Fruit fly (Drosophila melanogaster) whole organism, prepupa: ENCODE data around the gene JIL-1.

Experiments used
- Blimp-1 ChIP-seq: fragments of 200-800 bp; sonication (Bioruptor generic); optimal IDR thresholded peaks from 3 replicates; lab custom pipeline; 2017; ENCODE audit warnings: missing biosample characterization, missing genetic modification characterization, mild to moderate bottlenecking, moderate library complexity, missing genetic modification reagents
- CG10631 ChIP-seq: fragments of 200-800 bp; sonication (Bioruptor generic); optimal IDR thresholded peaks from 2 replicates; lab custom pipeline; 2016; ENCODE audit warnings: missing biosample characterization, missing genetic modification characterization
- CG11294 ChIP-seq: fragments of 200-800 bp; sonication (Bioruptor generic); IDR thresholded peaks from 2 replicates; pipeline ENCODE4 v1.3.6; 2022; ENCODE audit warnings: missing biosample characterization, missing genetic modification characterization
- CG11762 ChIP-seq: fragments of 200-800 bp; sonication (Bioruptor generic); optimal IDR thresholded peaks from 3 replicates; lab custom pipeline; 2016; ENCODE audit warnings: missing biosample characterization, missing genetic modification characterization; ENCODE audit not compliant: insufficient read depth
- CG11902 ChIP-seq: fragments of 200-800 bp; sonication (Bioruptor generic); optimal IDR thresholded peaks from 3 replicates; lab custom pipeline; 2016; ENCODE audit warnings: missing biosample characterization, missing genetic modification characterization
- CG15336 ChIP-seq: fragments of 200-800 bp; sonication (Bioruptor generic); IDR thresholded peaks from 2 replicates; pipeline ENCODE4 v1.3.6; 2022; ENCODE audit warnings: missing biosample characterization, missing genetic modification characterization
- CG1621 ChIP-seq: fragments of 200-800 bp; sonication (Bioruptor generic); optimal IDR thresholded peaks from 3 replicates; lab custom pipeline; 2018; ENCODE audit warnings: missing biosample characterization, mild to moderate bottlenecking, missing genetic modification characterization
- CG16779 ChIP-seq: fragments of 200-800 bp; sonication (Bioruptor generic); optimal IDR thresholded peaks from 3 replicates; lab custom pipeline; 2017; ENCODE audit warnings: missing biosample characterization, mild to moderate bottlenecking, missing genetic modification characterization
- CG3032 ChIP-seq: fragments of 200-800 bp; optimal IDR thresholded peaks from 2 replicates; lab custom pipeline; 2019; ENCODE audit warnings: missing biosample characterization, mild to moderate bottlenecking, missing genetic modification characterization, moderate library complexity
- CG31627 ChIP-seq: fragments of 200-800 bp; sonication (Bioruptor generic); optimal IDR thresholded peaks from 3 replicates; lab custom pipeline; 2016; ENCODE audit warnings: missing biosample characterization, missing genetic modification characterization
- CG34406 ChIP-seq: fragments of 200-800 bp; sonication (Bioruptor generic); optimal IDR thresholded peaks from 3 replicates; lab custom pipeline; 2016; ENCODE audit warnings: missing biosample characterization, missing genetic modification characterization
- CG6163 ChIP-seq: fragments of 200-800 bp; sonication (Bioruptor generic); IDR thresholded peaks from 3 replicates; pipeline ENCODE4 v1.3.6; 2022; ENCODE audit warnings: missing biosample characterization, missing genetic modification characterization
- CG6276 ChIP-seq: fragments of 200-800 bp; sonication (Bioruptor generic); optimal IDR thresholded peaks from 2 replicates; lab custom pipeline; 2017; ENCODE audit warnings: missing biosample characterization, mild to moderate bottlenecking, missing genetic modification characterization
- CG6808 ChIP-seq: fragments of 200-800 bp; sonication (Bioruptor generic); optimal IDR thresholded peaks from 3 replicates; lab custom pipeline; 2017; ENCODE audit warnings: missing biosample characterization, missing genetic modification characterization, mild to moderate bottlenecking, moderate library complexity, missing genetic modification reagents
- CG7368 ChIP-seq: fragments of 200-800 bp; sonication (Bioruptor generic); optimal IDR thresholded peaks from 3 replicates; lab custom pipeline; 2016; ENCODE audit warnings: missing biosample characterization, missing genetic modification characterization
- CG8119 ChIP-seq: fragments of 200-800 bp; sonication (Bioruptor generic); IDR thresholded peaks from 3 replicates; pipeline ENCODE4 v1.3.6; 2022; ENCODE audit warnings: missing biosample characterization, missing genetic modification characterization
- CG9139 ChIP-seq: fragments of 200-800 bp; sonication (Bioruptor generic); optimal IDR thresholded peaks from 3 replicates; lab custom pipeline; 2017; ENCODE audit warnings: missing biosample characterization, mild to moderate bottlenecking, missing genetic modification characterization
- Eip93F ChIP-seq: fragments of 200-800 bp; sonication (Bioruptor generic); optimal IDR thresholded peaks from 2 replicates; lab custom pipeline; 2016; ENCODE audit warnings: missing biosample characterization, mild to moderate bottlenecking, missing genetic modification characterization
- Ets21C ChIP-seq: fragments of 200-800 bp; sonication (Bioruptor generic); optimal IDR thresholded peaks from 3 replicates; lab custom pipeline; 2016; ENCODE audit warnings: missing biosample characterization, missing genetic modification characterization
- Ets96B ChIP-seq: fragments of 200-800 bp; optimal IDR thresholded peaks from 2 replicates; lab custom pipeline; 2019; ENCODE audit warnings: missing biosample characterization, mild to moderate bottlenecking, missing genetic modification characterization, moderate library complexity
- Gug ChIP-seq: fragments of 200-800 bp; sonication (Bioruptor generic); IDR thresholded peaks from 2 replicates; pipeline ENCODE4 v1.3.6; 2022; ENCODE audit warnings: missing biosample characterization, missing genetic modification characterization
- Hr38 ChIP-seq: sonication (Bioruptor generic); optimal IDR thresholded peaks from 2 replicates; lab custom pipeline; 2016; ENCODE audit warnings: missing biosample characterization, missing genetic modification characterization
- Hr39 ChIP-seq: fragments of 200-800 bp; sonication (Bioruptor generic); optimal IDR thresholded peaks from 2 replicates; lab custom pipeline; 2016; ENCODE audit warnings: missing biosample characterization, missing genetic modification characterization
- Hr4 ChIP-seq: fragments of 200-800 bp; sonication (Bioruptor generic); optimal IDR thresholded peaks from 3 replicates; lab custom pipeline; 2016; ENCODE audit warnings: missing biosample characterization, missing genetic modification characterization
- Lpt ChIP-seq: fragments of 200-800 bp; sonication (Bioruptor generic); optimal IDR thresholded peaks from 3 replicates; lab custom pipeline; 2016; ENCODE audit warnings: missing biosample characterization, missing genetic modification characterization
- Met ChIP-seq: fragments of 200-800 bp; sonication (Bioruptor generic); optimal IDR thresholded peaks from 3 replicates; lab custom pipeline; 2016; ENCODE audit warnings: missing biosample characterization, missing genetic modification characterization
- Smox ChIP-seq: fragments of 200-800 bp; sonication (Bioruptor generic); optimal IDR thresholded peaks from 3 replicates; lab custom pipeline; 2016; ENCODE audit warnings: missing biosample characterization, missing genetic modification characterization
- Sox102F ChIP-seq: fragments of 200-800 bp; sonication (Bioruptor generic); optimal IDR thresholded peaks from 2 replicates; lab custom pipeline; 2016; ENCODE audit warnings: missing biosample characterization, mild to moderate bottlenecking, missing genetic modification characterization
- Sox14 ChIP-seq: fragments of 200-800 bp; sonication (Bioruptor generic); optimal IDR thresholded peaks from 3 replicates; lab custom pipeline; 2016; ENCODE audit warnings: missing biosample characterization, missing genetic modification characterization
- Sox15 ChIP-seq: fragments of 200-800 bp; sonication (Bioruptor generic); optimal IDR thresholded peaks from 3 replicates; lab custom pipeline; 2016; ENCODE audit warnings: missing biosample characterization, missing genetic modification characterization
- achi ChIP-seq: fragments of 200-800 bp; sonication (Bioruptor generic); optimal IDR thresholded peaks from 3 replicates; lab custom pipeline; 2016; ENCODE audit warnings: missing biosample characterization, missing genetic modification characterization
- cyc ChIP-seq: fragments of 200-800 bp; sonication (Bioruptor generic); optimal IDR thresholded peaks from 3 replicates; lab custom pipeline; 2016; ENCODE audit warnings: missing biosample characterization, missing genetic modification characterization
- dac ChIP-seq: fragments of 200-800 bp; sonication (Bioruptor generic); optimal IDR thresholded peaks from 2 replicates; lab custom pipeline; 2017; ENCODE audit warnings: missing biosample characterization, mild to moderate bottlenecking, missing genetic modification characterization
- dsx ChIP-seq: fragments of 200-800 bp; optimal IDR thresholded peaks from 3 replicates; lab custom pipeline; 2019; ENCODE audit warnings: missing biosample characterization, mild to moderate bottlenecking, missing genetic modification characterization, moderate library complexity; ENCODE audit not compliant: poor library complexity, severe bottlenecking
- fd85E ChIP-seq: fragments of 200-800 bp; sonication (Bioruptor generic); optimal IDR thresholded peaks from 3 replicates; lab custom pipeline; 2016; ENCODE audit warnings: missing biosample characterization, missing genetic modification characterization
- fkh ChIP-seq: fragments of 200-800 bp; sonication (Bioruptor generic); optimal IDR thresholded peaks from 3 replicates; lab custom pipeline; 2017; ENCODE audit warnings: missing biosample characterization, mild to moderate bottlenecking, missing genetic modification characterization, moderate library complexity
- lz ChIP-seq: fragments of 200-800 bp; sonication (Bioruptor generic); optimal IDR thresholded peaks from 3 replicates; lab custom pipeline; 2016; ENCODE audit warnings: missing biosample characterization, missing genetic modification characterization
- net ChIP-seq: fragments of 200-800 bp; sonication (Bioruptor generic); optimal IDR thresholded peaks from 3 replicates; lab custom pipeline; 2016; ENCODE audit warnings: missing biosample characterization, missing genetic modification characterization
- pdm3 ChIP-seq: fragments of 200-800 bp; sonication (Bioruptor generic); optimal IDR thresholded peaks from 3 replicates; lab custom pipeline; 2016; ENCODE audit warnings: missing biosample characterization, missing genetic modification characterization
- salr ChIP-seq, 2 experiments: fragments of 200-800 bp; sonication (Bioruptor generic); optimal IDR thresholded peaks; 3 replicates each; lab custom pipeline; 2016 to 2018; ENCODE audit warnings: missing biosample characterization in 2 of 2, missing genetic modification characterization in 2 of 2, mild to moderate bottlenecking in 1 of 2
- spab ChIP-seq: fragments of 200-800 bp; sonication (Bioruptor generic); optimal IDR thresholded peaks from 2 replicates; lab custom pipeline; 2017; ENCODE audit warnings: missing biosample characterization, mild to moderate bottlenecking, missing genetic modification characterization, missing genetic modification reagents
- ss ChIP-seq, 2 experiments: fragments of 200-800 bp; sonication (Bioruptor generic); optimal IDR thresholded peaks; 2 replicates in 1 of 2; 3 replicates in 1 of 2; lab custom pipeline; 2017 to 2018; ENCODE audit warnings: mild to moderate bottlenecking in 2 of 2, missing biosample characterization in 2 of 2, missing genetic modification characterization in 2 of 2, moderate library complexity in 1 of 2
- svp ChIP-seq: fragments of 200-800 bp; sonication (Bioruptor generic); peaks from one replicate; lab custom pipeline; 2016; ENCODE audit warnings: missing biosample characterization, missing genetic modification characterization
- topi ChIP-seq: fragments of 200-800 bp; sonication (Bioruptor generic); optimal IDR thresholded peaks from 3 replicates; lab custom pipeline; 2016; ENCODE audit warnings: missing biosample characterization, missing genetic modification characterization

JIL-1 gene

dm6 chr3L:11052760-11053259 lies 40.2 kb downstream of the JIL-1 start (continued):
- no peak for TF ChIP-seq achi (GFP tag; lab: Kevin White, UChicago)
- no peak for TF ChIP-seq CG9139
- no peak for TF ChIP-seq pdm3 (GFP tag; lab: Kevin White, UChicago)
- no peak for TF ChIP-seq Sox102F (GFP tag; lab: Kevin White, UChicago)
- peak; percentile 17 for TF ChIP-seq dac
- TF ChIP-seq Ets21C (GFP tag; lab: Kevin White, UChicago) = no peak
- TF ChIP-seq topi = no peak
- no peak for TF ChIP-seq cyc (GFP tag; lab: Kevin White, UChicago)
- TF ChIP-seq CG16779 (tag; lab: Kevin White, UChicago) = peak; percentile 29
- no peak for TF ChIP-seq Sox14
- no peak for TF ChIP-seq lz (GFP tag; lab: Kevin White, UChicago)
- TF ChIP-seq salr (GFP tag; optimal IDR thresholded peaks at IDR 0.05; lab: Kevin White, UChicago) = no peak
- no peak for TF ChIP-seq CG1621 (tag; lab: Kevin White, UChicago)
- no peak for TF ChIP-seq CG11902
- no peak for TF ChIP-seq net
- peak; percentile 18 for TF ChIP-seq Lpt (GFP tag; lab: Kevin White, UChicago)
- no peak for TF ChIP-seq Eip93F
- no peak for TF ChIP-seq CG3032 (tag; lab: Kevin White, UChicago)

- no peak for TF ChIP-seq Hr4 (GFP tag; lab: Kevin White, UChicago)
- no peak for TF ChIP-seq CG11902
- TF ChIP-seq, all 60 proteins: peak for 0
These were observed 41.7 kb downstream of the JIL-1 start, which contains the start of gene CG43693 for dm6 chr3L:11051271-11051670. CG43693 (minus strand) TSS chr3L:11051371.

dm6 chr3L:11049414-11049813 lies 43.6 kb downstream of the JIL-1 start:
- TF ChIP-seq net (no peak), fkh (GFP tag; lab: Kevin White, UChicago) (peak; percentile 79)

- TF ChIP-seq CG11294 (GFP tag; lab: Robert Waterston, UW) (no peak; the same call in 1 of the 2 replicates), CG8119 (GFP tag; lab: Robert Waterston, UW) (no peak), Hr39 (GFP tag; lab: Kevin White, UChicago) (peak; percentile 76), CG7368 (GFP tag; lab: Kevin White, UChicago) (peak; percentile 31), CG6163 (GFP tag; lab: Robert Waterston, UW) (no peak), Smox (GFP tag; lab: Kevin White, UChicago) (peak; percentile 37), pdm3 (GFP tag; lab: Kevin White, UChicago) (peak; percentile 69), CG6808 (GFP tag; lab: Kevin White, UChicago) (no peak), Sox14 (peak; percentile 60), CG34406 (GFP tag; lab: Kevin White, UChicago) (peak; percentile 55), lz (GFP tag; lab: Kevin White, UChicago) (peak; percentile 75), achi (GFP tag; lab: Kevin White, UChicago) (peak; percentile 4), CG16779 (tag; lab: Kevin White, UChicago) (no peak), topi (peak; percentile 70), Met (GFP tag; lab: Kevin White, UChicago) (peak; percentile 67), Blimp-1 (GFP tag; lab: Kevin White, UChicago) (no peak), CG11902 (peak; percentile 49), ss (GFP tag; optimal IDR thresholded peaks at IDR 0.05; lab: Kevin White, UChicago) (no peak), CG11762 (peak; percentile 20), Sox15 (GFP tag; lab: Kevin White, UChicago) (peak; percentile 2), Ets96B (tag; lab: Kevin White, UChicago) (no peak), svp (GFP tag; lab: Kevin White, UChicago) (no peak), Sox102F (GFP tag; lab: Kevin White, UChicago) (peak; percentile 45), CG3032 (tag; lab: Kevin White, UChicago) (peak; percentile 38), Eip93F (no peak), Hr38 (GFP tag; lab: Kevin White, UChicago) (no peak), dac (no peak), Gug (GFP tag; lab: Robert Waterston, UW) (no peak), CG31627 (GFP tag; lab: Kevin White, UChicago) (peak; percentile 81), CG6276 (no peak), spab (GFP tag; lab: Kevin White, UChicago) (no peak), CG10631 (GFP tag; lab: Kevin White, UChicago) (no peak), fd85E (GFP tag; lab: Kevin White, UChicago) (no peak), CG15336 (GFP tag; lab: Robert Waterston, UW) (no peak), dsx (GFP tag; lab: Kevin White, UChicago) (no peak), CG9139 (no peak)
These were observed 45.1 kb downstream of the JIL-1 start for dm6 chr3L:11047877-11048276.
